Worm (Caenorhabditis elegans) whole organism, L4/young adult: Measurements from ENCODE around the gene ZK402.2.

Experiments used
- W03F9.2 ChIP-seq: fragments of 150-350 bp; optimal IDR thresholded peaks from 2 replicates; lab custom pipeline; 2014; ENCODE audit warnings: missing biosample characterization, missing genetic modification characterization
- dao-5 ChIP-seq: sonication (generic microtip); optimal IDR thresholded peaks from 2 replicates; lab custom pipeline; 2016; ENCODE audit warnings: missing genotype, missing genetic modification characterization, moderate library complexity, missing compliant biosample characterization
- him-1 ChIP-seq: sonication (generic microtip); optimal IDR thresholded peaks from 2 replicates; lab custom pipeline; 2016; ENCODE audit warnings: missing genotype, missing genetic modification reagents, missing genetic modification characterization, missing compliant biosample characterization

- TF ChIP-seq dao-5 (tag; lab: Kevin White, UChicago): no peak
- no peak for TF ChIP-seq W03F9.2 (tag; lab: Kevin White, UChicago)
- no peak for TF ChIP-seq him-1 (tag; lab: Kevin White, UChicago)
Observed at ce11 chrX:1438925-1439324, 35.4 kb downstream of the ZK402.2 start.
